Fruit fly (Drosophila melanogaster): ENCODE measurements around the gene RunxA.
A peak's percentile ranks its signal among the peaks of the same experiment; 100 is the strongest.

Gene RunxA

DNA sequence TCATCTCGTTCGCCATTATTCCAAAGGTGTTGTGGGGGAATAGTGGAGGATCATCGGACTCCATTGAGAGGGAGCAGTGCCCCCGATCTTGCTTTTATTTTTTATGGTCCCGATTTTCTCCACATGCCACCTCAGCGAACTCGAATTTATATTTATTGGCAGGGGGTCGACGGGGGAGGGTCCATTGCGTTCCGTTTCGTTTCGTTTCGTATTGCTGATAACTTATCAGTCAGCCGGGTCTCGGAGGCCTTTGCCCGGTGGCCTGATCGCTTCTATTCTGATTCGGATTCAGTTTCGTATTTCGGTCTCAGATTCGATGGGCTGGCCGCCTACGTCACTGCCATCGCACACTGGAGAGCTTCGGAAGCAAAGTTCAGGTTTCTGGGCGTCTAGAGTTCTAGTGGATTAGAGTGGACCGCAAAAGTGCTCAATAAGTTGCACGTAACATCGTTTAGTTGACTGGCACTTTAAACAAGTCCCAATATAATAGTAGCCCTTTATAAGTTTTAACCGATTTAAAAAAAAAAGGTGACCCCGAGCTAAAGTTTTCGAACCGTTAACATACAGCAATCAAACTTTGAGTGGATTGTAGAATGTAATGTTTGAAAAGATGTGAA, 38.1 kb upstream of the RunxA start, which contains the start of gene CG1835 (continued):
- no peak for TF ChIP-seq gem (tag; optimal IDR thresholded peaks at IDR 0.05)
- TF ChIP-seq kni (GFP tag; optimal IDR thresholded peaks at IDR 0.05) = no peak
- no peak for TF ChIP-seq Side (GFP tag; optimal IDR thresholded peaks at IDR 0.05)
- no peak for TF ChIP-seq Fer2 (tag; optimal IDR thresholded peaks at IDR 0.05)
- no peak for TF ChIP-seq fru (optimal IDR thresholded peaks at IDR 0.05)
- TF ChIP-seq CG30431 (GFP tag; optimal IDR thresholded peaks at IDR 0.05) = no peak
- TF ChIP-seq CG1647 (GFP tag; optimal IDR thresholded peaks at IDR 0.05) = no peak
- no peak for TF ChIP-seq CG1832 (GFP tag; optimal IDR thresholded peaks at IDR 0.05)
- TF ChIP-seq lov (optimal IDR thresholded peaks at IDR 0.05) = no peak
- no peak for TF ChIP-seq lov (GFP tag; IDR thresholded peaks at IDR 0.05)
- no peak for TF ChIP-seq jing (GFP tag; optimal IDR thresholded peaks at IDR 0.05)
- TF ChIP-seq Lhr (GFP tag; optimal IDR thresholded peaks at IDR 0.05) = no peak
- no peak for TF ChIP-seq PHDP (tag; optimal IDR thresholded peaks at IDR 0.05)
- TF ChIP-seq CG2120 (GFP tag; optimal IDR thresholded peaks at IDR 0.05) = no peak
- peak; percentile 78 for TF ChIP-seq Deaf1 (tag; optimal IDR thresholded peaks at IDR 0.05)
- TF ChIP-seq Dip3 (GFP tag; optimal IDR thresholded peaks at IDR 0.05) = no peak
- TF ChIP-seq ci (GFP tag; IDR thresholded peaks at IDR 0.05) = 0 out of 3 replicates have a peak, but pooled peaks have one; percentile 9
- TF ChIP-seq CG4282 (GFP tag; optimal IDR thresholded peaks at IDR 0.05) = no peak
- TF ChIP-seq ac (GFP tag; optimal IDR thresholded peaks at IDR 0.05) = no peak
- TF ChIP-seq twi (tag; optimal IDR thresholded peaks at IDR 0.05) = no peak
- no peak for TF ChIP-seq CG17328 (GFP tag; IDR thresholded peaks at IDR 0.05)
- no peak for TF ChIP-seq zf30C (GFP tag; optimal IDR thresholded peaks at IDR 0.05)
- TF ChIP-seq pnt (GFP tag; optimal IDR thresholded peaks at IDR 0.05) = no peak
- no peak for TF ChIP-seq salm (tag; optimal IDR thresholded peaks at IDR 0.05)
- no peak for TF ChIP-seq Atf3 (GFP tag; optimal IDR thresholded peaks at IDR 0.05)
- TF ChIP-seq CG32532 (GFP tag; IDR thresholded peaks at IDR 0.05) = peak; percentile 28; the same call in 1 of the 2 replicates
- no peak for TF ChIP-seq H2.0 (GFP tag; IDR thresholded peaks at IDR 0.05)
- TF ChIP-seq Sry-β (GFP tag; optimal IDR thresholded peaks at IDR 0.05) = no peak
- no peak for TF ChIP-seq CG18011 (GFP tag; optimal IDR thresholded peaks at IDR 0.05)
- TF ChIP-seq klu (GFP tag; IDR thresholded peaks at IDR 0.05) = no peak
- peak; percentile 16 for TF ChIP-seq CG15514 (GFP tag; optimal IDR thresholded peaks at IDR 0.05)
- TF ChIP-seq Med (GFP tag) = peak; percentile 34
- no peak for TF ChIP-seq CG3995 (GFP tag; optimal IDR thresholded peaks at IDR 0.05)
- no peak for TF ChIP-seq Doc2 (GFP tag; IDR thresholded peaks at IDR 0.05)
- TF ChIP-seq Hey (tag; optimal IDR thresholded peaks at IDR 0.05) = peak; percentile 3
- TF ChIP-seq C15 (GFP tag; IDR thresholded peaks at IDR 0.05) = no peak
- TF ChIP-seq Myb (GFP tag; optimal IDR thresholded peaks at IDR 0.05) = no peak
- TF ChIP-seq so (GFP tag; IDR thresholded peaks at IDR 0.05) = no peak
- TF ChIP-seq CG17359 (tag; optimal IDR thresholded peaks at IDR 0.05) = no peak
- no peak for TF ChIP-seq usp (GFP tag; optimal IDR thresholded peaks at IDR 0.05)
- no peak for TF ChIP-seq CG32767 (GFP tag; IDR thresholded peaks at IDR 0.05)
- no peak for TF ChIP-seq rib (GFP tag; IDR thresholded peaks at IDR 0.05)
- no peak for TF ChIP-seq unc-4 (GFP tag; IDR thresholded peaks at IDR 0.05; ENCODE audit: partially characterized antibody)
- TF ChIP-seq BEAF-32 (GFP tag; optimal IDR thresholded peaks at IDR 0.05) = no peak
- TF ChIP-seq Dbx (GFP tag; IDR thresholded peaks at IDR 0.05) = 0 out of 3 replicates have a peak, but pooled peaks have one; percentile 13
- TF ChIP-seq CG3163 (GFP tag; optimal IDR thresholded peaks at IDR 0.05) = no peak
- no peak for TF ChIP-seq CG5953 (GFP tag; IDR thresholded peaks at IDR 0.05)
- no peak for TF ChIP-seq pzg (GFP tag; optimal IDR thresholded peaks at IDR 0.05)
- TF ChIP-seq CG10654 (GFP tag; optimal IDR thresholded peaks at IDR 0.05) = no peak
- TF ChIP-seq zen2 (GFP tag; IDR thresholded peaks at IDR 0.05; ENCODE audit: partially characterized antibody) = no peak
- no peak for TF ChIP-seq Dp (GFP tag; optimal IDR thresholded peaks at IDR 0.05)
- TF ChIP-seq pita (GFP tag; optimal IDR thresholded peaks at IDR 0.05) = no peak

Measured in whole organism, embryonic.